Worm (Caenorhabditis elegans) whole organism, young adult: Measurements from ENCODE around the gene mec-3.

Experiments
- B0019.2 ChIP-seq: fragments of 200-800 bp; sonication (Bioruptor generic); conservative IDR thresholded peaks from 2 replicates; pipeline ENCODE4 v1.3.6; 2022; ENCODE audit warnings: missing genetic modification reagents, missing genetic modification characterization, missing compliant biosample characterization
- F10E7.11 ChIP-seq: sonication (generic microtip); optimal IDR thresholded peaks from 2 replicates; lab custom pipeline; 2017; ENCODE audit warnings: mild to moderate bottlenecking, missing genetic modification characterization, moderate library complexity, missing compliant biosample characterization
- F52B5.7 ChIP-seq: sonication (generic microtip); optimal IDR thresholded peaks from 2 replicates; lab custom pipeline; 2016; ENCODE audit warnings: mild to moderate bottlenecking, missing genetic modification characterization, missing compliant biosample characterization
- T07F8.4 ChIP-seq: sonication (generic microtip); optimal IDR thresholded peaks from 2 replicates; lab custom pipeline; 2016; ENCODE audit warnings: mild to moderate bottlenecking, missing genetic modification characterization, moderate library complexity, missing compliant biosample characterization
- Y53F4B.3 ChIP-seq: fragments of 200-800 bp; sonication (Bioruptor generic); IDR thresholded peaks from 2 replicates; pipeline ENCODE4 v1.3.6; 2022; ENCODE audit warnings: missing genetic modification reagents, missing genetic modification characterization, missing compliant biosample characterization
- Y79H2A.3 ChIP-seq: fragments of 200-800 bp; sonication (Bioruptor generic); conservative IDR thresholded peaks from 2 replicates; pipeline ENCODE4 v1.3.6; 2022; ENCODE audit warnings: missing genetic modification reagents, missing genetic modification characterization, missing compliant biosample characterization
- ZK185.1 ChIP-seq: sonication (generic microtip); optimal IDR thresholded peaks from 2 replicates; lab custom pipeline; 2016; ENCODE audit warnings: mild to moderate bottlenecking, missing genetic modification characterization, missing compliant biosample characterization; ENCODE audit not compliant: poor library complexity, severe bottlenecking
- ama-1 ChIP-seq, 3 experiments: fragments of 150-350 bp in 1 of 3; sonication (generic microtip) in 2 of 3; optimal IDR thresholded peaks; 2 replicates each; lab custom pipeline; 2014 to 2018; ENCODE audit warnings: missing biosample characterization in 2 of 3, missing genetic modification characterization in 2 of 3, missing genetic modification reagents in 2 of 3
- aptf-2 ChIP-seq: fragments of 200-800 bp; sonication (Bioruptor generic); conservative IDR thresholded peaks from 2 replicates; pipeline ENCODE4 v1.3.6; 2022; ENCODE audit warnings: missing genetic modification reagents, missing genetic modification characterization, missing compliant biosample characterization
- atf-7 ChIP-seq: sonication (generic microtip); optimal IDR thresholded peaks from 2 replicates; lab custom pipeline; 2017; ENCODE audit warnings: mild to moderate bottlenecking, missing genetic modification characterization, missing compliant biosample characterization
- athp-1 ChIP-seq: sonication (generic microtip); optimal IDR thresholded peaks from 2 replicates; lab custom pipeline; 2017; ENCODE audit warnings: mild to moderate bottlenecking, missing genetic modification characterization, missing compliant biosample characterization
- attf-6 ChIP-seq: fragments of 200-800 bp; sonication (Bioruptor generic); IDR thresholded peaks from 2 replicates; pipeline ENCODE4 v1.3.6; 2022; ENCODE audit warnings: missing genetic modification reagents, missing genetic modification characterization, missing compliant biosample characterization
- ceh-91 ChIP-seq: fragments of 200-800 bp; sonication (Bioruptor generic); IDR thresholded peaks from 2 replicates; pipeline ENCODE4 v1.3.6; 2022; ENCODE audit warnings: missing genetic modification reagents, missing genetic modification characterization, missing compliant biosample characterization
- dpl-1 ChIP-seq: fragments of 150-350 bp; optimal IDR thresholded peaks from 2 replicates; lab custom pipeline; 2014; ENCODE audit warnings: missing biosample characterization, missing genetic modification reagents, missing genetic modification characterization
- hmg-1.2 ChIP-seq: fragments of 200-800 bp; sonication (Bioruptor generic); IDR thresholded peaks from 2 replicates; pipeline ENCODE4 v1.3.6; 2022; ENCODE audit warnings: missing genetic modification reagents, missing genetic modification characterization, missing compliant biosample characterization
- hsf-1 ChIP-seq: fragments of 200-800 bp; sonication (Bioruptor generic); IDR thresholded peaks from 2 replicates; pipeline ENCODE4 v1.3.6; 2022; ENCODE audit warnings: missing genetic modification reagents, missing genetic modification characterization, missing compliant biosample characterization
- lag-1 ChIP-seq: fragments of 200-800 bp; sonication (Bioruptor generic); IDR thresholded peaks from 2 replicates; pipeline ENCODE4 v1.3.6; 2022; ENCODE audit warnings: missing genetic modification reagents, missing genetic modification characterization, missing compliant biosample characterization
- let-526 ChIP-seq: fragments of 200-800 bp; sonication (Bioruptor generic); IDR thresholded peaks from 2 replicates; pipeline ENCODE4 v1.3.6; 2022; ENCODE audit warnings: missing genetic modification reagents, missing genetic modification characterization, missing compliant biosample characterization
- lin-26 ChIP-seq: fragments of 200-800 bp; sonication (Bioruptor generic); IDR thresholded peaks from 2 replicates; pipeline ENCODE4 v1.3.6; 2022; ENCODE audit warnings: missing genetic modification reagents, missing genetic modification characterization, missing compliant biosample characterization
- lin-54 ChIP-seq: fragments of 200-800 bp; sonication (Bioruptor generic); optimal IDR thresholded peaks from 2 replicates; lab custom pipeline; 2018; ENCODE audit warnings: mild to moderate bottlenecking, missing genetic modification characterization, missing compliant biosample characterization
- lsl-1 ChIP-seq: fragments of 200-800 bp; sonication (Bioruptor generic); optimal IDR thresholded peaks from 2 replicates; lab custom pipeline; 2018; ENCODE audit warnings: mild to moderate bottlenecking, missing genetic modification characterization, moderate library complexity, missing compliant biosample characterization
- madf-3 ChIP-seq: fragments of 200-800 bp; sonication (Bioruptor generic); IDR thresholded peaks from 2 replicates; pipeline ENCODE4 v1.3.6; 2022; ENCODE audit warnings: missing genetic modification reagents, missing genetic modification characterization, missing compliant biosample characterization
- nhr-120 ChIP-seq: fragments of 200-800 bp; sonication (Bioruptor generic); IDR thresholded peaks from 2 replicates; pipeline ENCODE4 v1.3.6; 2022; ENCODE audit warnings: missing genetic modification characterization, missing compliant biosample characterization
- nhr-27 ChIP-seq: fragments of 200-800 bp; sonication (Bioruptor generic); optimal IDR thresholded peaks from 2 replicates; lab custom pipeline; 2018; ENCODE audit warnings: mild to moderate bottlenecking, missing genetic modification characterization, moderate library complexity, missing compliant biosample characterization
- nhr-80 ChIP-seq: sonication (generic microtip); optimal IDR thresholded peaks from 2 replicates; lab custom pipeline; 2016; ENCODE audit warnings: missing genetic modification characterization, missing compliant biosample characterization
- nhr-90 ChIP-seq: sonication (generic microtip); optimal IDR thresholded peaks from 2 replicates; lab custom pipeline; 2016; ENCODE audit warnings: missing genotype, mild to moderate bottlenecking, missing genetic modification characterization, missing compliant biosample characterization
- pbrm-1 ChIP-seq: fragments of 200-800 bp; sonication (Bioruptor generic); IDR thresholded peaks from 2 replicates; pipeline ENCODE4 v1.3.6; 2022; ENCODE audit warnings: missing genetic modification reagents, missing genetic modification characterization, missing compliant biosample characterization
- pha-4 ChIP-seq: fragments of 150-350 bp; sonication (generic microtip); optimal IDR thresholded peaks from 2 replicates; lab custom pipeline; 2014; ENCODE audit warnings: missing biosample characterization, missing genetic modification reagents, missing genetic modification characterization
- snpc-1.1 ChIP-seq: sonication (generic microtip); optimal IDR thresholded peaks from 2 replicates; lab custom pipeline; 2017; ENCODE audit warnings: missing genetic modification characterization, mild to moderate bottlenecking, missing compliant biosample characterization, antibody characterized with exemption, moderate library complexity, missing genotype, missing genetic modification reagents; ENCODE audit not compliant: insufficient read depth
- snpc-1.3 ChIP-seq: sonication (generic microtip); optimal IDR thresholded peaks from 2 replicates; lab custom pipeline; 2017; ENCODE audit warnings: missing genetic modification characterization, mild to moderate bottlenecking, missing compliant biosample characterization, antibody characterized with exemption, moderate library complexity, missing genotype, missing genetic modification reagents; ENCODE audit not compliant: insufficient read depth
- somi-1 ChIP-seq: fragments of 200-800 bp; sonication (Bioruptor generic); optimal IDR thresholded peaks from 2 replicates; lab custom pipeline; 2018; ENCODE audit warnings: mild to moderate bottlenecking, missing genetic modification characterization, missing compliant biosample characterization
- ztf-25 ChIP-seq: fragments of 200-800 bp; sonication (Bioruptor generic); IDR thresholded peaks from 2 replicates; pipeline ENCODE4 v1.3.6; 2022; ENCODE audit warnings: missing genetic modification reagents, missing genetic modification characterization, missing compliant biosample characterization
- ztf-26 ChIP-seq: sonication (generic microtip); optimal IDR thresholded peaks from 2 replicates; lab custom pipeline; 2017; ENCODE audit warnings: missing genetic modification characterization, missing compliant biosample characterization
- ztf-6 ChIP-seq: fragments of 200-800 bp; sonication (Bioruptor generic); IDR thresholded peaks from 2 replicates; pipeline ENCODE4 v1.3.6; 2022; ENCODE audit warnings: missing genetic modification reagents, missing genetic modification characterization, missing compliant biosample characterization

mec-3 gene

DNA sequence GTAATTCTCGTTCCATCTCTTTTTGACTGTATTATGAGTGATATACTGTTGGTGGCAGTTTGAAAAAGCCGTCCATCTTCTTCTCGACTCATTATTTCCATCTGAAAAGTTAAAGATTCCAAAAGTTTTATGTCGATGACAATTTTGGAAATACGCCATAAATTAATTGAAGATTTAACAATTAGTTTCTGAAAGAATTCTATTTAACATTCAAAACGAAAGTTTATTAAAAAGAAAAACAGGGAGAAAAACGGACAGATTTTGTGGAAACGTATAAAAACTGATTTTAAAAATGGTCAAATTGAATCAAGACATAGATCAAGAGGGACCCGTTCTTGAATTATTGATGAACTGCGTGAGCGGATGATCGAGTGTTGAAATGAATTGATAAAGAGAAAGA lies 47.8 kb downstream of the mec-3 start, which contains the start of gene R10H10.7:
Gene R10H10.7, minus strand, starts transcription at position 101 of the 400 bp plus-strand sequence.
- no peak for TF ChIP-seq pbrm-1 (GFP tag; lab: Robert Waterston, UW)
- no peak for TF ChIP-seq lin-26 (GFP tag; lab: Robert Waterston, UW)
- TF ChIP-seq madf-3 (GFP tag; lab: Robert Waterston, UW), result no peak
- TF ChIP-seq Y79H2A.3, result no peak
- no peak for TF ChIP-seq ztf-26 (tag; lab: Kevin White, UChicago)
- TF ChIP-seq nhr-27 (tag; lab: Kevin White, UChicago), result no peak
- no peak for TF ChIP-seq lsl-1 (GFP tag; lab: Kevin White, UChicago)
- TF ChIP-seq attf-6 (GFP tag; lab: Robert Waterston, UW), result no peak
- TF ChIP-seq ztf-6 (GFP tag; lab: Robert Waterston, UW), result no peak
- no peak for TF ChIP-seq lin-54 (GFP tag; lab: Kevin White, UChicago)
- no peak for TF ChIP-seq athp-1
- TF ChIP-seq let-526 (GFP tag; lab: Robert Waterston, UW), result no peak
- no peak for TF ChIP-seq pha-4 (tag; lab: Kevin White, UChicago)
- TF ChIP-seq lag-1 (GFP tag; lab: Robert Waterston, UW), result no peak
- TF ChIP-seq ztf-25 (GFP tag; lab: Robert Waterston, UW), result no peak
- TF ChIP-seq hsf-1 (GFP tag; lab: Robert Waterston, UW), result no peak
- TF ChIP-seq snpc-1.3, result no peak
- TF ChIP-seq aptf-2 (GFP tag; lab: Robert Waterston, UW), result no peak
- no peak for TF ChIP-seq ZK185.1 (tag; lab: Kevin White, UChicago)

DNA sequence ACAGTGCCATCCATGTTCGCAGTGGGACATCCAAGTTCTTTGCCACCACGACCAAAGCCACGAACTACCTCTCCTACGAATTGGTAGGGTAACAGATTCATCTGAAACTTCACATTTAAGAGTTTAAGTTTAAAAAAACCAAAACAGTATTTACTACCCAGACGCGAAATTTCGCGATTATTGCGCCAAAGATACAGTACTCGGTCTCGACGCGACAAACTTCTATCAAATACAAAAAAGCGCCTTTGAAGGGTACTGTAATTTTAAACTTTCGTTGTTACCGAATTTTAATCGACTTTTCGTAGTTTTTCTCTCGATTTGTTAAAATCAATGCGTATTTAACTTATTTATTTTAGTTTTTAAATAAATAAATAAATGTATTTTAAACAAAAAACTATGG lies 52.3 kb downstream of the mec-3 start, which contains the start of gene rfk-1:
Gene rfk-1, minus strand, starts transcription at position 101 of the 400 bp plus-strand sequence.
- no peak for TF ChIP-seq dpl-1 (GFP tag; lab: Kevin White, UChicago)
- no peak for TF ChIP-seq pha-4 (tag; lab: Kevin White, UChicago)
- TF ChIP-seq nhr-80 (tag; lab: Kevin White, UChicago), result no peak
- no peak for TF ChIP-seq ceh-91
- TF ChIP-seq T07F8.4, result no peak
- TF ChIP-seq atf-7 (tag; lab: Kevin White, UChicago), result no peak
- no peak for TF ChIP-seq F52B5.7 (tag; lab: Kevin White, UChicago)
- no peak for TF ChIP-seq somi-1 (GFP tag; lab: Kevin White, UChicago)
- TF ChIP-seq F10E7.11 (tag; lab: Kevin White, UChicago), result no peak
- TF ChIP-seq hsf-1 (GFP tag; lab: Robert Waterston, UW), result no peak
- TF ChIP-seq ama-1 (optimal IDR thresholded peaks at IDR 0.05; lab: Kevin White, UChicago), result no peak
- no peak for TF ChIP-seq ama-1 (GFP tag; optimal IDR thresholded peaks at IDR 0.05; lab: Kevin White, UChicago)
- no peak for TF ChIP-seq nhr-90 (tag; lab: Kevin White, UChicago)
- no peak for TF ChIP-seq hmg-1.2 (GFP tag; lab: Robert Waterston, UW)
- TF ChIP-seq let-526 (GFP tag; lab: Robert Waterston, UW), result no peak
- no peak for TF ChIP-seq Y53F4B.3 (GFP tag; lab: Robert Waterston, UW)
- TF ChIP-seq ZK185.1 (tag; lab: Kevin White, UChicago), result no peak
- no peak for TF ChIP-seq B0019.2 (GFP tag; lab: Robert Waterston, UW)
- TF ChIP-seq snpc-1.1 (tag; lab: Kevin White, UChicago), result no peak
- no peak for TF ChIP-seq nhr-120 (GFP tag; lab: Robert Waterston, UW)
